Fruit fly (Drosophila melanogaster): ENCODE data around the gene PolD1.

PolD1 gene

dm6 chr3L:16027163-16027633, 39.6 kb upstream of the PolD1 start (continued):
- TF ChIP-seq CG10654 (GFP tag; optimal IDR thresholded peaks at IDR 0.05): no peak
- TF ChIP-seq NFAT (GFP tag; IDR thresholded peaks at IDR 0.05): no peak
- no peak for TF ChIP-seq Tbp (GFP tag; optimal IDR thresholded peaks at IDR 0.05)
- TF ChIP-seq NK7.1 (GFP tag; optimal IDR thresholded peaks at IDR 0.05): no peak
- peak in 1 of 2 experiments; percentile 34 for TF ChIP-seq chif (GFP tag; optimal IDR thresholded peaks at IDR 0.05)
- TF ChIP-seq hth (optimal IDR thresholded peaks at IDR 0.05): no peak
- TF ChIP-seq CG10959 (GFP tag; IDR thresholded peaks at IDR 0.05): peak; percentile 48; the same call in 1 of the 2 replicates
- peak; percentile 30 for TF ChIP-seq CHES-1-like (GFP tag; optimal IDR thresholded peaks at IDR 0.05)
- TF ChIP-seq CG4820 (GFP tag; optimal IDR thresholded peaks at IDR 0.05): peak; percentile 35
- TF ChIP-seq ac (GFP tag; optimal IDR thresholded peaks at IDR 0.05): peak; percentile 74
- TF ChIP-seq CG7987 (GFP tag; optimal IDR thresholded peaks at IDR 0.05): peak; percentile 71
- no peak for TF ChIP-seq Six4 (GFP tag; optimal IDR thresholded peaks at IDR 0.05)
- TF ChIP-seq z (GFP tag; IDR thresholded peaks at IDR 0.05): 0 out of 3 replicates have a peak, but pooled peaks have one; percentile 14
- no peak for TF ChIP-seq ken (GFP tag; IDR thresholded peaks at IDR 0.05)
- peak; percentile 7 for TF ChIP-seq pros (GFP tag; optimal IDR thresholded peaks at IDR 0.05)
- peak; percentile 69; the same call in 1 of the 4 replicates for TF ChIP-seq chinmo (GFP tag; IDR thresholded peaks at IDR 0.05; ENCODE audit: partially characterized antibody)
- TF ChIP-seq bab2 (GFP tag; optimal IDR thresholded peaks at IDR 0.05): peak; percentile 65
- TF ChIP-seq Deaf1 (tag; optimal IDR thresholded peaks at IDR 0.05): peak; percentile 8
- peak; percentile 90 for TF ChIP-seq Drgx (GFP tag; IDR thresholded peaks at IDR 0.05)
- no peak for TF ChIP-seq CG18476 (GFP tag; optimal IDR thresholded peaks at IDR 0.05)
- no peak for TF ChIP-seq ERR (GFP tag; optimal IDR thresholded peaks at IDR 0.05)
- TF ChIP-seq TFAM (GFP tag; optimal IDR thresholded peaks at IDR 0.05): no peak
- no peak for TF ChIP-seq eyg (GFP tag; optimal IDR thresholded peaks at IDR 0.05)
- TF ChIP-seq D19A (tag; optimal IDR thresholded peaks at IDR 0.05): peak; percentile 6
- TF ChIP-seq Max (GFP tag; optimal IDR thresholded peaks at IDR 0.05): peak; percentile 3
- TF ChIP-seq CG15073 (GFP tag; optimal IDR thresholded peaks at IDR 0.05): no peak
- no peak for TF ChIP-seq zen (tag; optimal IDR thresholded peaks at IDR 0.05)
- no peak for TF ChIP-seq Dad (GFP tag; optimal IDR thresholded peaks at IDR 0.05)
- TF ChIP-seq fu2 (GFP tag; optimal IDR thresholded peaks at IDR 0.05): no peak
- peak; percentile 50; the same call in 1 of the 3 replicates for TF ChIP-seq CG11695 (GFP tag; IDR thresholded peaks at IDR 0.05)
- peak; percentile 19 for TF ChIP-seq az2 (GFP tag; optimal IDR thresholded peaks at IDR 0.05)
- TF ChIP-seq Scr (GFP tag; IDR thresholded peaks at IDR 0.05; ENCODE audit: partially characterized antibody): no peak
- no peak for TF ChIP-seq Dp (GFP tag; optimal IDR thresholded peaks at IDR 0.05)
- no peak for TF ChIP-seq CG8478 (optimal IDR thresholded peaks at IDR 0.05)
- TF ChIP-seq CG9932 (GFP tag; IDR thresholded peaks at IDR 0.05): peak; percentile 50
- no peak for TF ChIP-seq CG10462 (GFP tag; optimal IDR thresholded peaks at IDR 0.05)
- TF ChIP-seq Antp (GFP tag; optimal IDR thresholded peaks at IDR 0.05): peak; percentile 17
- no peak for TF ChIP-seq lov (optimal IDR thresholded peaks at IDR 0.05)
- no peak for TF ChIP-seq lov (GFP tag; IDR thresholded peaks at IDR 0.05)
- TF ChIP-seq Trl (optimal IDR thresholded peaks at IDR 0.05): no peak
- TF ChIP-seq Trl (GFP tag; optimal IDR thresholded peaks at IDR 0.05): peak; percentile 48
- peak; percentile 47; the same call in 1 of the 2 replicates for TF ChIP-seq sens-2 (GFP tag; IDR thresholded peaks at IDR 0.05)
- peak; percentile 41; the same call in 1 of the 2 replicates for TF ChIP-seq CG32532 (GFP tag; IDR thresholded peaks at IDR 0.05)
- TF ChIP-seq CG11093 (GFP tag; IDR thresholded peaks at IDR 0.05): no peak
- no peak for TF ChIP-seq klu (GFP tag; IDR thresholded peaks at IDR 0.05)
- TF ChIP-seq Sin3A (optimal IDR thresholded peaks at IDR 0.05): no peak
- no peak for TF ChIP-seq CoRest (tag; optimal IDR thresholded peaks at IDR 0.05)
- 0 out of 3 replicates have a peak, but pooled peaks have one; percentile 11 for TF ChIP-seq otp (GFP tag; IDR thresholded peaks at IDR 0.05)
- no peak for TF ChIP-seq CG43689 (GFP tag; IDR thresholded peaks at IDR 0.05)
- TF ChIP-seq Abd-B (GFP tag; optimal IDR thresholded peaks at IDR 0.05): no peak
- no peak for TF ChIP-seq eve (GFP tag; optimal IDR thresholded peaks at IDR 0.05)
- TF ChIP-seq CG9817 (tag; optimal IDR thresholded peaks at IDR 0.05): no peak
- peak; percentile 0 for TF ChIP-seq CG9797 (GFP tag; optimal IDR thresholded peaks at IDR 0.05)
- TF ChIP-seq BtbVII (GFP tag; optimal IDR thresholded peaks at IDR 0.05): peak; percentile 63
